Worm (Caenorhabditis elegans): ENCODE results near the gene F19B10.10.

- TF ChIP-seq ztf-23 (GFP tag; IDR thresholded peaks at IDR 0.05) = no peak
- TF ChIP-seq cog-1 (tag; optimal IDR thresholded peaks at IDR 0.05) = no peak
- no peak for TF ChIP-seq klf-2 (GFP tag; conservative IDR thresholded peaks at IDR 0.05)
- no peak for TF ChIP-seq flt-1 (GFP tag; IDR thresholded peaks at IDR 0.05)
- no peak for TF ChIP-seq ztf-29 (GFP tag; IDR thresholded peaks at IDR 0.05)
Measured at ce11 chrII:3727996-3728395, 46.8 kb upstream of the F19B10.10 start, which contains the start of gene C46E10.8.

Measured in whole organism, midembryonic.